Fruit fly (Drosophila melanogaster): ENCODE measurements around the gene CG44954.

Gene CG44954

dm6 chr3R:30570554-30571141, 51.1 kb downstream of the CG44954 start (continued):
- TF ChIP-seq D (optimal IDR thresholded peaks at IDR 0.05) (no peak), D (GFP tag; optimal IDR thresholded peaks at IDR 0.05) (peak; percentile 75), ems (GFP tag; optimal IDR thresholded peaks at IDR 0.05) (no peak), Deaf1 (tag; optimal IDR thresholded peaks at IDR 0.05) (no peak), CG10959 (GFP tag; IDR thresholded peaks at IDR 0.05) (peak; percentile 58; the same call in 1 of the 2 replicates), emc (GFP tag; optimal IDR thresholded peaks at IDR 0.05) (no peak), CG12769 (tag; optimal IDR thresholded peaks at IDR 0.05) (peak; percentile 90), E2f2 (GFP tag; IDR thresholded peaks at IDR 0.05) (peak; percentile 47), Fer3 (tag; optimal IDR thresholded peaks at IDR 0.05) (no peak), CG11085 (GFP tag; IDR thresholded peaks at IDR 0.05) (no peak), CG11560 (tag; IDR thresholded peaks at IDR 0.05) (no peak; the same call in 2 of the 3 replicates), repo (GFP tag; optimal IDR thresholded peaks at IDR 0.05) (no peak), CG31388 (GFP tag; optimal IDR thresholded peaks at IDR 0.05) (peak; percentile 8), slp2 (GFP tag; optimal IDR thresholded peaks at IDR 0.05) (peak; percentile 23), prd (optimal IDR thresholded peaks at IDR 0.05) (no peak), prd (GFP tag; IDR thresholded peaks at IDR 0.05) (peak; percentile 82; the same call in 2 of the 3 replicates), peb (GFP tag; IDR thresholded peaks at IDR 0.05) (0 out of 2 replicates have a peak, but pooled peaks have one; percentile 30), Atf3 (GFP tag; optimal IDR thresholded peaks at IDR 0.05) (peak; percentile 68), CG7372 (GFP tag; IDR thresholded peaks at IDR 0.05) (peak; percentile 59), CG1024 (GFP tag; IDR thresholded peaks at IDR 0.05) (peak; percentile 71), CG43689 (GFP tag; IDR thresholded peaks at IDR 0.05) (0 out of 2 replicates have a peak, but pooled peaks have one; percentile 40), CG17802 (tag; optimal IDR thresholded peaks at IDR 0.05) (peak; percentile 59), CG8944 (GFP tag; optimal IDR thresholded peaks at IDR 0.05) (peak; percentile 72), org-1 (GFP tag; optimal IDR thresholded peaks at IDR 0.05) (peak; percentile 61), Atf6 (GFP tag; IDR thresholded peaks at IDR 0.05) (peak; percentile 71; the same call in 1 of the 2 replicates), CG18764 (GFP tag; optimal IDR thresholded peaks at IDR 0.05) (peak; percentile 42), dan (GFP tag; IDR thresholded peaks at IDR 0.05) (0 out of 2 replicates have a peak, but pooled peaks have one; percentile 31), CG17829 (tag; optimal IDR thresholded peaks at IDR 0.05) (peak; percentile 87), CG17361 (GFP tag; IDR thresholded peaks at IDR 0.05) (no peak; the same call in none of the 3 replicates), HLHmδ (GFP tag; optimal IDR thresholded peaks at IDR 0.05) (no peak), CG2129 (GFP tag; IDR thresholded peaks at IDR 0.05; ENCODE audit: partially characterized antibody) (no peak), CG6254 (GFP tag; optimal IDR thresholded peaks at IDR 0.05) (peak; percentile 69), bowl (GFP tag; IDR thresholded peaks at IDR 0.05) (no peak), klu (GFP tag; IDR thresholded peaks at IDR 0.05) (0 out of 2 replicates have a peak, but pooled peaks have one; percentile 43), CG18599 (GFP tag; optimal IDR thresholded peaks at IDR 0.05) (peak; percentile 78), CG11696 (GFP tag; IDR thresholded peaks at IDR 0.05) (peak; percentile 59), CG10267 (tag; optimal IDR thresholded peaks at IDR 0.05) (peak; percentile 76), ftz-f1 (GFP tag; optimal IDR thresholded peaks at IDR 0.05) (no peak), kah (GFP tag; optimal IDR thresholded peaks at IDR 0.05) (peak; percentile 67), CG13296 (GFP tag; optimal IDR thresholded peaks at IDR 0.05) (peak; percentile 57), Trl (optimal IDR thresholded peaks at IDR 0.05) (no peak), Trl (GFP tag; optimal IDR thresholded peaks at IDR 0.05) (peak; percentile 68), CTCF (GFP tag; optimal IDR thresholded peaks at IDR 0.05) (no peak), dpn (GFP tag; optimal IDR thresholded peaks at IDR 0.05) (peak; percentile 67 to 76), Ets97D (GFP tag; optimal IDR thresholded peaks at IDR 0.05) (no peak), CG1832 (GFP tag; optimal IDR thresholded peaks at IDR 0.05) (no peak), CG30020 (tag; optimal IDR thresholded peaks at IDR 0.05) (no peak), unpg (GFP tag; optimal IDR thresholded peaks at IDR 0.05) (peak; percentile 93), Dfd (GFP tag; optimal IDR thresholded peaks at IDR 0.05) (no peak), sd (tag; optimal IDR thresholded peaks at IDR 0.05) (no peak), Awh (GFP tag; IDR thresholded peaks at IDR 0.05) (peak; percentile 75), CG12236 (GFP tag; optimal IDR thresholded peaks at IDR 0.05) (peak; percentile 62)
